Worm (Caenorhabditis elegans): ENCODE results near the gene daf-1.

The daf-1 gene

DNA sequence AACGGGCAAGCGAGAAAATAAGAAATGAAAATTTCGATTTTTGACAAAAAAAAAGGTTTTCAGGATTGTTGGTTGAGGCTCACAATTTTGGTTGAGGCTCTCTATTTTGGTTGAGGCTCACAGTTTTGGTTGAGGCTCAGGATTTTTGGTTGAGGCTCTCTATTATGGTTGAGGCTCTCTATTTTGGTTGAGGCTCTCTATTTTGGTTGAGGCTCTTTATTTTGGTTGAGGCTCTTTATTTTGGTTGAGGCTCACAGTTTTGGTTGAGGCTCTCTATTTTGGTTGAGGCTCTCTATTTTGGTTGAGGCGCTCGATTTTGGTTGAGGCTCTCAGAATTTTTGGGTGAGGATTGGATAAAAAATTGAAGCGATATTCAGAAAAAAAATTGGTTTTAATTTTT lies 12.4 kb upstream of the daf-1 start:
- no peak for TF ChIP-seq xbp-1 (tag; optimal IDR thresholded peaks at IDR 0.05)
- no peak for TF ChIP-seq lin-15B (tag; optimal IDR thresholded peaks at IDR 0.05)
- TF ChIP-seq ceh-82 (tag; optimal IDR thresholded peaks at IDR 0.05): no peak
- no peak for TF ChIP-seq nhr-20 (tag; optimal IDR thresholded peaks at IDR 0.05)
- no peak for TF ChIP-seq elt-2 (tag; optimal IDR thresholded peaks at IDR 0.05)
- no peak for TF ChIP-seq lin-35 (GFP tag; optimal IDR thresholded peaks at IDR 0.05)
- no peak for TF ChIP-seq ama-1 (optimal IDR thresholded peaks at IDR 0.05)
- TF ChIP-seq unc-98 (GFP tag; IDR thresholded peaks at IDR 0.05): no peak
- no peak for TF ChIP-seq lin-13 (GFP tag; optimal IDR thresholded peaks at IDR 0.05)

DNA sequence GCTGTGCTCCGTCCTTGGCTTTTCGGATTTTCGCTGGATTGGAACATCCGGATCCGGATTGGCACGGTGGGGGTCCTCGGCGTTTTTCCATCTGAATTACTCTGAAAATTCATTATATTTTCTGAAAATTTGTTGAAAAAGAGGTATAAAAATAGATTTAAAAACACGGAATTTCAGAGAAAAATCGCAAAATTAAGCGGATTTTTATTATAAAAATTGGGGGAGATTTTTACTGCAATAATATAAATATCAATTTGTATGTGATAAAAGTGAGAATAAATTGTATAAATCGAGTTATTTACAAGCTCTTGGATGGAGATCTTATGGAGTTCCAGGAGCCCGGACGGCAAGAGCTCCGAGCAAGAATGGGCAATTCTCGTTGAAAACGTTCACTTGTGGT lies 10.6 kb upstream of the daf-1 start, which contains the start of gene tut-1:
Gene tut-1 (minus strand): TSS at position 101 of the 400 bp plus-strand sequence.
- no peak for TF ChIP-seq dsc-1 (tag; optimal IDR thresholded peaks at IDR 0.05)
- no peak for TF ChIP-seq xbp-1 (tag; optimal IDR thresholded peaks at IDR 0.05)
- no peak for TF ChIP-seq elt-2 (tag; optimal IDR thresholded peaks at IDR 0.05)

DNA sequence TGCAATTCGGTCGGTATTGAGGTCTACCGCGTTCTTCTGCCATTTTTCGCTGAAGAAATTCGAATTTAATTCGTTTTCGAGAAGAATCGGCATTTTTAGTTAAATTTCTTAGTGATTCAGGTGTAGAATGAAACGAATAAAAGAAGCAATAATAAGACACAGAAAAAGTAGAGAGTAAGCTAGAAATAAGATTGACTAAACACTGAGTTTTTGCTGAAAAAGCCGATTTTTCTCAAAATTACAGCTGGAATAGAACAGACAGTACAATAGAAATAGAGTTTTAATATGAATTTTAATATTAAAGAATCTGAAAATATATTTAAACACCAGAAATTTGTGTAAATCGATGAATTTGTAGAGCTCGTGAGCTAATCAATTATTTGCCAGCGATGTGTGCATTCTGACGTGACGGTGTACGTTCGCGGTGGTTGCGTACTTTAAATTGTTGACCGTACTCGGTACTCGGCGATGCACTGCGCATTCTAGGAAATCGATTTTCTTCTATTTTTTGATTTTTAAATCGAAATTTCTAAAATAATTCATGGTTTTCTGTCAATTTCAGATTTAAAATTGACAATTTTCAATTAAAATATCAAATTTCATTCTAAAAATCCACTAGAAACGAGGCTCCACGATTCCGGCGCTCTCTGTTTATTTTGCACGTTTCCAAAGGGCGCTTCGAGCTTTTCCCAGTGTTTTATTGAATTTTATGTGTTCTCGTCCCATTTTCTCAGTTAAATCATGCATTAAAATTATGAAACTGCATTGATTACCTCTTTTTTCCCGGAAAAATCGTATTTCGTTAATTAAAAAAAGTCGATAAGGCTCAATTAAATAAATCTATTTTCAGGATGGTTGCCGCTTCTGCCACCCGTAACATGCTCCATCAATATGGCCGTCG lies 6.1 kb upstream of the daf-1 start, which contains the start of the genes grld-1 and cox-6C:
Gene grld-1 (minus strand): TSS at position 51 of the 901 bp plus-strand sequence.
Gene cox-6C (plus strand): TSS at position 851 of the 901 bp plus-strand sequence.
- TF ChIP-seq isw-1 (GFP tag; IDR thresholded peaks at IDR 0.05) (peak; percentile 68), pax-3 (tag; optimal IDR thresholded peaks at IDR 0.05) (no peak), blmp-1 (tag; optimal IDR thresholded peaks at IDR 0.05) (no peak), pag-3 (tag; optimal IDR thresholded peaks at IDR 0.05; ENCODE audit: borderline replicate concordance, insufficient read depth) (no peak), lin-14 (GFP tag; optimal IDR thresholded peaks at IDR 0.05) (peak; percentile 75), egl-27 (tag; optimal IDR thresholded peaks at IDR 0.05) (no peak), snu-23 (GFP tag; optimal IDR thresholded peaks at IDR 0.05) (peak; percentile 83), grh-1 (GFP tag; IDR thresholded peaks at IDR 0.05) (no peak), zag-1 (tag; optimal IDR thresholded peaks at IDR 0.05) (no peak), nhr-77 (tag; optimal IDR thresholded peaks at IDR 0.05) (peak; percentile 41), fos-1 (tag; optimal IDR thresholded peaks at IDR 0.05) (no peak), ama-1 (optimal IDR thresholded peaks at IDR 0.05) (no peak), nhr-47 (tag; optimal IDR thresholded peaks at IDR 0.05) (peak; percentile 79), nhr-85 (tag) (peak; percentile 70), unc-130 (tag; optimal IDR thresholded peaks at IDR 0.05) (peak; percentile 60), nhr-90 (tag; optimal IDR thresholded peaks at IDR 0.05; ENCODE audit: poor library complexity) (peak; percentile 46), lir-3 (tag; optimal IDR thresholded peaks at IDR 0.05; ENCODE audit: poor library complexity) (no peak), F16B12.6 (tag; optimal IDR thresholded peaks at IDR 0.05) (peak; percentile 86), unc-98 (GFP tag; IDR thresholded peaks at IDR 0.05) (0 out of 2 replicates have a peak, but pooled peaks have one; percentile 16), efl-1 (optimal IDR thresholded peaks at IDR 0.05) (peak; percentile 53 to 59), efl-1 (GFP tag; optimal IDR thresholded peaks at IDR 0.05 in 1 of 2) (peak; percentile 55 to 90), mef-2 (tag; optimal IDR thresholded peaks at IDR 0.05) (no peak), mep-1 (tag; optimal IDR thresholded peaks at IDR 0.05) (peak; percentile 60), rnt-1 (tag; optimal IDR thresholded peaks at IDR 0.05) (peak; percentile 45), nhr-76 (tag; optimal IDR thresholded peaks at IDR 0.05) (no peak), ceh-8 (GFP tag; optimal IDR thresholded peaks at IDR 0.05) (no peak), hlh-4 (tag; optimal IDR thresholded peaks at IDR 0.05) (no peak), irx-1 (tag; optimal IDR thresholded peaks at IDR 0.05) (peak; percentile 48), nhr-11 (tag; optimal IDR thresholded peaks at IDR 0.05) (no peak), tbx-2 (tag; optimal IDR thresholded peaks at IDR 0.05) (peak; percentile 67), nhr-28 (tag; optimal IDR thresholded peaks at IDR 0.05) (no peak), sox-4 (tag; optimal IDR thresholded peaks at IDR 0.05) (no peak), dpl-1 (GFP tag; optimal IDR thresholded peaks at IDR 0.05) (peak; percentile 46 to 70 (median 54)), fkh-4 (tag; optimal IDR thresholded peaks at IDR 0.05; ENCODE audit: borderline replicate concordance) (no peak), sptf-1 (tag; optimal IDR thresholded peaks at IDR 0.05) (no peak), xbp-1 (tag; optimal IDR thresholded peaks at IDR 0.05) (peak; percentile 69), fkh-10 (GFP tag; optimal IDR thresholded peaks at IDR 0.05) (no peak), C16A3.4 (tag; optimal IDR thresholded peaks at IDR 0.05) (peak; percentile 60), jun-1 (tag; optimal IDR thresholded peaks at IDR 0.05) (peak; percentile 7), aha-1 (tag; optimal IDR thresholded peaks at IDR 0.05) (no peak)

Data from whole organism, L1 larva.